Worm (Caenorhabditis elegans): Measurements from ENCODE around the gene fbxa-164.

DNA sequence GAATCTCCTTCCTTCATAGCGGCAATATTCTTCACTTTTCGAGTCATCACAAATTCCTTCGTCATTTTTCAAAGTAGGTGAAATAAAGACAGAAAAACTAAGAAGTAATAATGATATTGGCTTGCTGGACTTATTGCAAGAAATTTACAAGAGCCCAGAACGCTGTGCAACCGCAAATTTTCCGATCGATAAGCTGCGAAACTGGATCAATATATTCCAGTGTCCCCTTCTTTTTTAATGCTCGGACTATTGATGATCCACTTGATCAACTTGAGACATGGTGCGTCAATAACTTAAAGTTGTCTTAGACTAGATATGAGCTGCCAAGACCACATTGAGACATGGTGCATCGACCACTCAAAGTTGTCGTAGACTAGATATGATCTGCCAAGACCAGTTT lies 7.8 kb downstream of the fbxa-164 start, which contains the start of gene bath-33:
- TF ChIP-seq ceh-28 (tag; optimal IDR thresholded peaks at IDR 0.05) (no peak), pha-4 (tag; optimal IDR thresholded peaks at IDR 0.05) (no peak), sea-2 (GFP tag; optimal IDR thresholded peaks at IDR 0.05) (no peak), ama-1 (optimal IDR thresholded peaks at IDR 0.05) (no peak), aly-2 (tag; optimal IDR thresholded peaks at IDR 0.05) (no peak), unc-62 (GFP tag; optimal IDR thresholded peaks at IDR 0.05) (no peak), nhr-76 (tag; optimal IDR thresholded peaks at IDR 0.05) (no peak), snpc-4 (tag; optimal IDR thresholded peaks at IDR 0.05) (no peak)

All from whole organism, L3 larva.